Fruit fly (Drosophila melanogaster): ENCODE results near the gene tHMG2.
A peak's percentile ranks its signal among the peaks of the same experiment; 100 is the strongest.

tHMG2 gene

dm6 chr3R:22540686-22541085, 47.9 kb downstream of the tHMG2 start:
- TF ChIP-seq chinmo (GFP tag; IDR thresholded peaks at IDR 0.05; ENCODE audit: partially characterized antibody) (0 out of 4 replicates have a peak, but pooled peaks have one; percentile 85), cad (GFP tag; optimal IDR thresholded peaks at IDR 0.05) (no peak), sd (tag; optimal IDR thresholded peaks at IDR 0.05) (peak; percentile 56), Taf1 (GFP tag; IDR thresholded peaks at IDR 0.05) (no peak), az2 (GFP tag; optimal IDR thresholded peaks at IDR 0.05) (no peak), CG12769 (tag; optimal IDR thresholded peaks at IDR 0.05) (peak; percentile 62), tup (GFP tag; optimal IDR thresholded peaks at IDR 0.05) (no peak), Eip74EF (GFP tag; optimal IDR thresholded peaks at IDR 0.05) (peak in 1 of 2 experiments; percentile 62)

dm6 chr3R:22542773-22543411, 50.1 kb downstream of the tHMG2 start:
- TF ChIP-seq CG9797 (GFP tag; optimal IDR thresholded peaks at IDR 0.05), result no peak
- peak; percentile 45; the same call in 1 of the 2 replicates for TF ChIP-seq Ptx1 (GFP tag; IDR thresholded peaks at IDR 0.05)
- peak; percentile 24 for TF ChIP-seq unpg (GFP tag; optimal IDR thresholded peaks at IDR 0.05)
- peak; percentile 8 for TF ChIP-seq CG13424 (tag; optimal IDR thresholded peaks at IDR 0.05)
- peak; percentile 21; the same call in 1 of the 3 replicates for TF ChIP-seq B-H1 (GFP tag; IDR thresholded peaks at IDR 0.05)
- no peak for TF ChIP-seq CG11456 (GFP tag; IDR thresholded peaks at IDR 0.05)
- TF ChIP-seq CG3407 (GFP tag; optimal IDR thresholded peaks at IDR 0.05), result no peak
- TF ChIP-seq Hr51 (GFP tag; optimal IDR thresholded peaks at IDR 0.05), result peak in 1 of 2 experiments; percentile 46
- no peak for TF ChIP-seq unc-4 (GFP tag; IDR thresholded peaks at IDR 0.05; ENCODE audit: partially characterized antibody)
- TF ChIP-seq pan (optimal IDR thresholded peaks at IDR 0.05), result no peak
- peak in 1 of 2 experiments; percentile 23 for TF ChIP-seq pan (GFP tag; optimal IDR thresholded peaks at IDR 0.05 in 1 of 2, IDR thresholded peaks at IDR 0.05 in 1 of 2)
- peak; percentile 63 for TF ChIP-seq row (GFP tag; IDR thresholded peaks at IDR 0.05)
- no peak for TF ChIP-seq CG7745 (tag; optimal IDR thresholded peaks at IDR 0.05)
- no peak for TF ChIP-seq CG33557 (GFP tag; optimal IDR thresholded peaks at IDR 0.05)
- no peak for TF ChIP-seq MBD-R2 (GFP tag; IDR thresholded peaks at IDR 0.05)
- no peak for TF ChIP-seq Dfd (GFP tag; optimal IDR thresholded peaks at IDR 0.05)
- 0 out of 3 replicates have a peak, but pooled peaks have one; percentile 17 for TF ChIP-seq Aef1 (GFP tag; IDR thresholded peaks at IDR 0.05)
- TF ChIP-seq CG32532 (GFP tag; IDR thresholded peaks at IDR 0.05), result peak; percentile 24; the same call in 1 of the 2 replicates
- TF ChIP-seq Sox102F (GFP tag; optimal IDR thresholded peaks at IDR 0.05), result peak; percentile 63
- TF ChIP-seq gsb-n (tag; optimal IDR thresholded peaks at IDR 0.05), result peak; percentile 9
- TF ChIP-seq grn (GFP tag; optimal IDR thresholded peaks at IDR 0.05), result no peak
- no peak for TF ChIP-seq dmrt11E (tag; optimal IDR thresholded peaks at IDR 0.05)
- TF ChIP-seq Awh (GFP tag; IDR thresholded peaks at IDR 0.05), result peak; percentile 29; the same call in 1 of the 2 replicates
- TF ChIP-seq dysf (GFP tag; IDR thresholded peaks at IDR 0.05), result peak; percentile 54; the same call in 2 of the 3 replicates
- TF ChIP-seq Xrp1 (GFP tag; IDR thresholded peaks at IDR 0.05), result peak; percentile 45; the same call in 1 of the 2 replicates
- peak; percentile 22 for TF ChIP-seq ind (GFP tag; optimal IDR thresholded peaks at IDR 0.05)
- TF ChIP-seq Rfx (GFP tag; IDR thresholded peaks at IDR 0.05), result peak; percentile 14; the same call in 1 of the 2 replicates
- peak; percentile 24 for TF ChIP-seq tap (tag; optimal IDR thresholded peaks at IDR 0.05)
- TF ChIP-seq CG15269 (tag; optimal IDR thresholded peaks at IDR 0.05), result peak; percentile 58
- peak; percentile 22 for TF ChIP-seq Meics (GFP tag; optimal IDR thresholded peaks at IDR 0.05)
- peak; percentile 34; the same call in 1 of the 2 replicates for TF ChIP-seq CG17328 (GFP tag; IDR thresholded peaks at IDR 0.05)
- TF ChIP-seq ranshi (GFP tag; IDR thresholded peaks at IDR 0.05), result peak; percentile 29; the same call in 1 of the 2 replicates
- peak; percentile 36 for TF ChIP-seq CG17359 (tag; optimal IDR thresholded peaks at IDR 0.05)
- TF ChIP-seq Eip74EF (GFP tag; optimal IDR thresholded peaks at IDR 0.05), result no peak
- TF ChIP-seq chinmo (GFP tag; IDR thresholded peaks at IDR 0.05; ENCODE audit: partially characterized antibody), result 0 out of 4 replicates have a peak, but pooled peaks have one; percentile 29
- TF ChIP-seq CG14050 (GFP tag; IDR thresholded peaks at IDR 0.05), result peak; percentile 45; the same call in 1 of the 3 replicates
- TF ChIP-seq HHEX (GFP tag; optimal IDR thresholded peaks at IDR 0.05), result peak; percentile 28
- peak; percentile 47 for TF ChIP-seq Ada2b (GFP tag; IDR thresholded peaks at IDR 0.05)
- peak; percentile 72 for TF ChIP-seq grau (tag; optimal IDR thresholded peaks at IDR 0.05)
- peak; percentile 34 for TF ChIP-seq Oli (tag; optimal IDR thresholded peaks at IDR 0.05)
- TF ChIP-seq gem (tag; optimal IDR thresholded peaks at IDR 0.05), result peak; percentile 46
